Fruit fly (Drosophila melanogaster) whole organism, embryonic: ENCODE measurements around the gene Bhmt.
A peak's percentile ranks its signal among the peaks of the same experiment; 100 is the strongest.

Source experiments
- B-H2 ChIP-seq: fragments of 200-800 bp; sonication (Bioruptor generic); optimal IDR thresholded peaks from 2 replicates; lab custom pipeline; 2018; ENCODE audit warnings: missing biosample characterization, mild to moderate bottlenecking, missing genetic modification characterization
- CG10543 ChIP-seq: fragments of 200-800 bp; sonication (Bioruptor generic); optimal IDR thresholded peaks from 3 replicates; lab custom pipeline; 2017; ENCODE audit warnings: missing biosample characterization, mild to moderate bottlenecking, missing genetic modification characterization, moderate library complexity
- CG11398 ChIP-seq: fragments of 200-800 bp; sonication (Bioruptor generic); optimal IDR thresholded peaks from 2 replicates; lab custom pipeline; 2016; ENCODE audit warnings: missing biosample characterization, missing genetic modification characterization
- CG11504 ChIP-seq: fragments of 200-800 bp; sonication (Bioruptor generic); optimal IDR thresholded peaks from 3 replicates; lab custom pipeline; 2019; ENCODE audit warnings: missing biosample characterization, mild to moderate bottlenecking, missing genetic modification characterization, moderate library complexity
- CG11560 ChIP-seq: fragments of 200-800 bp; sonication (Bioruptor generic); IDR thresholded peaks from 3 replicates; pipeline ENCODE4 v1.3.6; 2022; ENCODE audit warnings: missing biosample characterization, missing genetic modification characterization
- CG16813 ChIP-seq: fragments of 200-800 bp; sonication (Bioruptor generic); IDR thresholded peaks from 3 replicates; pipeline ENCODE4 v1.3.6; 2022; ENCODE audit warnings: missing biosample characterization, missing genetic modification characterization; ENCODE audit not compliant: partially characterized antibody
- CG17361 ChIP-seq: fragments of 200-800 bp; sonication (Bioruptor generic); IDR thresholded peaks from 3 replicates; pipeline ENCODE4 v1.3.6; 2022; ENCODE audit warnings: missing biosample characterization, missing genetic modification characterization
- CG18262 ChIP-seq: fragments of 200-800 bp; optimal IDR thresholded peaks from 3 replicates; lab custom pipeline; 2019; ENCODE audit warnings: missing biosample characterization, mild to moderate bottlenecking, missing genetic modification characterization, moderate library complexity
- CG2889 ChIP-seq: fragments of 200-800 bp; sonication (Bioruptor generic); IDR thresholded peaks from 3 replicates; pipeline ENCODE4 v1.3.6; 2022; ENCODE audit warnings: missing biosample characterization, missing genetic modification characterization
- CG34376 ChIP-seq: fragments of 200-800 bp; sonication (Bioruptor generic); optimal IDR thresholded peaks from 2 replicates; lab custom pipeline; 2018; ENCODE audit warnings: missing biosample characterization, mild to moderate bottlenecking, missing genetic modification characterization
- CG4282 ChIP-seq: fragments of 200-800 bp; sonication (Bioruptor generic); optimal IDR thresholded peaks from 2 replicates; lab custom pipeline; 2016; ENCODE audit warnings: missing biosample characterization, missing genetic modification characterization
- CG4820 ChIP-seq: fragments of 200-800 bp; sonication (Bioruptor generic); optimal IDR thresholded peaks from 3 replicates; lab custom pipeline; 2016; ENCODE audit warnings: missing biosample characterization, missing genetic modification characterization
- CG6272 ChIP-seq: fragments of 200-800 bp; sonication (Bioruptor generic); IDR thresholded peaks from 2 replicates; pipeline ENCODE4 v1.3.6; 2022; ENCODE audit warnings: missing biosample characterization, missing genetic modification characterization
- CG7556 ChIP-seq: fragments of 200-800 bp; sonication (Bioruptor generic); optimal IDR thresholded peaks from 2 replicates; lab custom pipeline; 2017; ENCODE audit warnings: missing biosample characterization, mild to moderate bottlenecking, missing genetic modification characterization
- CG8924 ChIP-seq: fragments of 200-800 bp; optimal IDR thresholded peaks from 3 replicates; lab custom pipeline; 2019; ENCODE audit warnings: missing biosample characterization, mild to moderate bottlenecking, missing genetic modification characterization, moderate library complexity
- CG9609 ChIP-seq: fragments of 200-800 bp; sonication (Bioruptor generic); optimal IDR thresholded peaks from 3 replicates; lab custom pipeline; 2016; ENCODE audit warnings: missing biosample characterization, missing genetic modification characterization
- Doc2 ChIP-seq: fragments of 200-800 bp; sonication (Bioruptor generic); IDR thresholded peaks from 2 replicates; pipeline ENCODE4 v1.3.6; 2022; ENCODE audit warnings: missing biosample characterization, missing genetic modification characterization
- Ets65A ChIP-seq: fragments of 200-800 bp; sonication (Bioruptor generic); peaks from one replicate; lab custom pipeline; 2016; ENCODE audit warnings: missing biosample characterization, missing genetic modification characterization
- Hmx ChIP-seq: fragments of 200-800 bp; sonication (Bioruptor generic); optimal IDR thresholded peaks from 2 replicates; lab custom pipeline; 2016; ENCODE audit warnings: missing biosample characterization, missing genetic modification characterization
- Mrtf ChIP-seq: fragments of 200-800 bp; sonication (Bioruptor generic); IDR thresholded peaks from 3 replicates; pipeline ENCODE4 v1.3.6; 2022; ENCODE audit warnings: missing biosample characterization, missing genetic modification characterization
- Pdp1 ChIP-seq, 2 experiments: fragments of 200-800 bp; sonication (Bioruptor generic); optimal IDR thresholded peaks; 3 replicates each; lab custom pipeline; 2016; ENCODE audit warnings: missing biosample characterization in 2 of 2, missing genetic modification characterization in 2 of 2, mild to moderate bottlenecking in 1 of 2, moderate library complexity in 1 of 2
- Sin3A ChIP-seq: fragments of >200 bp; optimal IDR thresholded peaks from 2 replicates; lab custom pipeline; 2018
- Sox102F ChIP-seq: fragments of 200-800 bp; sonication (Bioruptor generic); optimal IDR thresholded peaks from 2 replicates; lab custom pipeline; 2018; ENCODE audit warnings: missing biosample characterization, mild to moderate bottlenecking, missing genetic modification characterization, moderate library complexity
- Sry-β ChIP-seq: fragments of 200-800 bp; sonication (Bioruptor generic); optimal IDR thresholded peaks from 2 replicates; lab custom pipeline; 2018; ENCODE audit warnings: missing biosample characterization, mild to moderate bottlenecking, missing genetic modification characterization, moderate library complexity
- ap ChIP-seq: fragments of 200-800 bp; sonication (Bioruptor generic); IDR thresholded peaks from 2 replicates; pipeline ENCODE4 v1.3.6; 2022; ENCODE audit warnings: missing biosample characterization, missing genetic modification characterization
- bigmax ChIP-seq: fragments of 200-800 bp; sonication (Bioruptor generic); optimal IDR thresholded peaks from 2 replicates; lab custom pipeline; 2018; ENCODE audit warnings: missing biosample characterization, mild to moderate bottlenecking, missing genetic modification characterization
- br ChIP-seq: fragments of >200 bp; optimal IDR thresholded peaks from 2 replicates; lab custom pipeline; 2017
- disco-r ChIP-seq: fragments of 200-800 bp; sonication (Bioruptor generic); optimal IDR thresholded peaks from 2 replicates; lab custom pipeline; 2016; ENCODE audit warnings: missing biosample characterization, missing genetic modification characterization
- ewg ChIP-seq: fragments of 200-800 bp; sonication (Bioruptor generic); optimal IDR thresholded peaks from 3 replicates; lab custom pipeline; 2017; ENCODE audit warnings: mild to moderate bottlenecking, missing biosample characterization, missing genetic modification reagents, missing genetic modification characterization
- gcm ChIP-seq: fragments of 200-800 bp; sonication (Bioruptor generic); optimal IDR thresholded peaks from 2 replicates; lab custom pipeline; 2019; ENCODE audit warnings: missing biosample characterization, mild to moderate bottlenecking, missing genetic modification characterization, moderate library complexity
- gem ChIP-seq: fragments of 200-800 bp; sonication (Bioruptor generic); optimal IDR thresholded peaks from 2 replicates; lab custom pipeline; 2019; ENCODE audit warnings: missing biosample characterization, mild to moderate bottlenecking, missing genetic modification characterization, moderate library complexity
- grn ChIP-seq: fragments of 200-800 bp; sonication (Bioruptor generic); optimal IDR thresholded peaks from 3 replicates; lab custom pipeline; 2017; ENCODE audit warnings: missing biosample characterization, missing genetic modification characterization
- ken ChIP-seq: fragments of 200-800 bp; sonication (Bioruptor generic); IDR thresholded peaks from 3 replicates; pipeline ENCODE4 v1.3.6; 2022; ENCODE audit warnings: missing biosample characterization, missing genetic modification characterization
- lola ChIP-seq, 3 experiments: fragments of >200 bp in 2 of 3; fragments of 200-800 bp in 1 of 3; sonication (Bioruptor generic) in 1 of 3; optimal IDR thresholded peaks; 2 replicates each; lab custom pipeline; 2017 to 2019; ENCODE audit warnings: missing biosample characterization in 3 of 3, missing genetic modification characterization in 3 of 3, mild to moderate bottlenecking in 1 of 3, moderate library complexity in 1 of 3
- mirr ChIP-seq: fragments of 200-800 bp; sonication (Bioruptor generic); optimal IDR thresholded peaks from 3 replicates; lab custom pipeline; 2018; ENCODE audit warnings: missing biosample characterization, mild to moderate bottlenecking, missing genetic modification characterization
- nerfin-1 ChIP-seq: fragments of 200-800 bp; sonication (Bioruptor generic); optimal IDR thresholded peaks from 3 replicates; lab custom pipeline; 2019; ENCODE audit warnings: missing biosample characterization, mild to moderate bottlenecking, missing genetic modification characterization, moderate library complexity
- nom ChIP-seq: fragments of 200-800 bp; sonication (Bioruptor generic); optimal IDR thresholded peaks from 2 replicates; lab custom pipeline; 2017; ENCODE audit warnings: missing biosample characterization, missing genetic modification characterization, mild to moderate bottlenecking, moderate library complexity, missing genetic modification reagents
- phol ChIP-seq: fragments of 200-800 bp; sonication (Bioruptor generic); optimal IDR thresholded peaks from 3 replicates; lab custom pipeline; 2018; ENCODE audit warnings: missing biosample characterization, mild to moderate bottlenecking, missing genetic modification characterization, moderate library complexity
- sd ChIP-seq: fragments of 200-800 bp; sonication (Bioruptor generic); optimal IDR thresholded peaks from 3 replicates; lab custom pipeline; 2018; ENCODE audit warnings: missing biosample characterization, mild to moderate bottlenecking, missing genetic modification characterization, moderate library complexity
- sens ChIP-seq: fragments of 200-800 bp; sonication (Bioruptor generic); peaks from one replicate; lab custom pipeline; 2016; ENCODE audit warnings: missing biosample characterization, missing genetic modification characterization
- sob ChIP-seq: fragments of 200-800 bp; sonication (Bioruptor generic); IDR thresholded peaks from 2 replicates; pipeline ENCODE4 v1.3.6; 2022; ENCODE audit warnings: missing biosample characterization, missing genetic modification characterization
- sug ChIP-seq: fragments of 200-800 bp; optimal IDR thresholded peaks from 2 replicates; lab custom pipeline; 2019; ENCODE audit warnings: missing biosample characterization, mild to moderate bottlenecking, missing genetic modification characterization, moderate library complexity
- tup ChIP-seq: fragments of 200-800 bp; sonication (Bioruptor generic); optimal IDR thresholded peaks from 2 replicates; lab custom pipeline; 2016; ENCODE audit warnings: missing biosample characterization, mild to moderate bottlenecking, missing genetic modification characterization, moderate library complexity
- vvl ChIP-seq: fragments of 200-800 bp; sonication (Bioruptor generic); IDR thresholded peaks from 2 replicates; pipeline ENCODE4 v1.3.6; 2022; ENCODE audit warnings: missing biosample characterization, missing genetic modification characterization
- yki ChIP-seq: fragments of >200 bp; optimal IDR thresholded peaks from 3 replicates; lab custom pipeline; 2018

Bhmt gene

dm6 chr2L:18985201-18986124 lies 28.4 kb upstream of the Bhmt start (continued):
- TF ChIP-seq yki = no peak
- TF ChIP-seq CG10543 (GFP tag; lab: Kevin White, UChicago) = no peak
- peak; percentile 90 for TF ChIP-seq mirr (GFP tag; lab: Kevin White, UChicago)
- 0 out of 3 replicates have a peak, but pooled peaks have one; percentile 24 for TF ChIP-seq ken (GFP tag; lab: Robert Waterston, UW)
- no peak for TF ChIP-seq gcm (GFP tag; lab: Kevin White, UChicago)
- TF ChIP-seq sug = peak; percentile 62
- TF ChIP-seq CG11560 = no peak
- 0 out of 3 replicates have a peak, but pooled peaks have one; percentile 15 for TF ChIP-seq Mrtf (GFP tag; lab: Robert Waterston, UW)
- no peak for TF ChIP-seq nerfin-1 (tag; lab: Kevin White, UChicago)
- peak in 1 of 2 experiments; percentile 97 for TF ChIP-seq Pdp1 (GFP tag; optimal IDR thresholded peaks at IDR 0.05; lab: Kevin White, UChicago)
- peak; percentile 42 for TF ChIP-seq sd
- TF ChIP-seq ap = no peak
- TF ChIP-seq CG4282 (GFP tag; lab: Kevin White, UChicago) = no peak
- TF ChIP-seq CG6272 = no peak

- TF ChIP-seq Ets65A = peak; percentile 20
- peak; percentile 65 for TF ChIP-seq sens
- TF ChIP-seq Doc2 (GFP tag; lab: Robert Waterston, UW) = no peak
- no peak for TF ChIP-seq Sin3A (lab: Kevin White, UChicago)
- peak; percentile 24 for TF ChIP-seq nom (GFP tag; lab: Kevin White, UChicago)
- TF ChIP-seq, all 482 proteins: peak for 3
These were observed 27.0 kb upstream of the Bhmt start for dm6 chr2L:18984158-18984557.

- peak; percentile 25 for TF ChIP-seq CG18262 (tag; lab: Kevin White, UChicago)
- TF ChIP-seq tup (GFP tag; lab: Kevin White, UChicago) = no peak
- TF ChIP-seq CG17361 (GFP tag; lab: Robert Waterston, UW) = peak; percentile 42; the same call in 1 of the 3 replicates
- TF ChIP-seq grn (GFP tag; lab: Kevin White, UChicago) = no peak
- TF ChIP-seq Sox102F (GFP tag; lab: Kevin White, UChicago) = peak; percentile 3
- no peak for TF ChIP-seq CG16813
- peak; percentile 17 for TF ChIP-seq phol (tag; lab: Kevin White, UChicago)
- TF ChIP-seq lola (GFP tag; optimal IDR thresholded peaks at IDR 0.05; lab: Kevin White, UChicago) = peak in 1 of 3 experiments; percentile 3
- TF ChIP-seq bigmax (GFP tag; lab: Kevin White, UChicago) = no peak
- TF ChIP-seq CG2889 (GFP tag; lab: Robert Waterston, UW) = no peak
- TF ChIP-seq CG11504 (tag; lab: Kevin White, UChicago) = peak; percentile 51
- no peak for TF ChIP-seq vvl
- no peak for TF ChIP-seq CG9609 (GFP tag; lab: Kevin White, UChicago)
- no peak for TF ChIP-seq br (lab: Kevin White, UChicago)
- TF ChIP-seq CG11398 (GFP tag; lab: Kevin White, UChicago) = no peak
- peak; percentile 33 for TF ChIP-seq CG7556 (GFP tag; lab: Kevin White, UChicago)
- no peak for TF ChIP-seq Sry-β
- TF ChIP-seq CG11560 = no peak
- TF ChIP-seq CG8924 = peak; percentile 1
- TF ChIP-seq sob (GFP tag; lab: Robert Waterston, UW) = no peak
- no peak for TF ChIP-seq ewg (GFP tag; lab: Kevin White, UChicago)
- TF ChIP-seq B-H2 (GFP tag; lab: Kevin White, UChicago) = no peak
- no peak for TF ChIP-seq disco-r
- no peak for TF ChIP-seq CG4820 (GFP tag; lab: Kevin White, UChicago)
- TF ChIP-seq gem (tag; lab: Kevin White, UChicago) = peak; percentile 41
- no peak for TF ChIP-seq sd
- TF ChIP-seq CG34376 (GFP tag; lab: Kevin White, UChicago) = no peak
- no peak for TF ChIP-seq Hmx
These were observed 26.0 kb upstream of the Bhmt start for dm6 chr2L:18982826-18983758.
